Fruit fly (Drosophila melanogaster) whole organism, embryonic: ENCODE measurements around the gene CG7943.

Source experiments
- Adf1 ChIP-seq: fragments of 200-800 bp; sonication (Bioruptor generic); IDR thresholded peaks from 2 replicates; pipeline ENCODE4 v1.3.6; 2022; ENCODE audit warnings: missing biosample characterization, missing genetic modification characterization
- Bgb ChIP-seq: fragments of 200-800 bp; sonication (Bioruptor generic); IDR thresholded peaks from 2 replicates; pipeline ENCODE4 v1.3.6; 2022; ENCODE audit warnings: missing biosample characterization, missing genetic modification characterization; ENCODE audit not compliant: partially characterized antibody
- CG10462 ChIP-seq: fragments of 200-800 bp; sonication (Bioruptor generic); optimal IDR thresholded peaks from 2 replicates; lab custom pipeline; 2016; ENCODE audit warnings: missing biosample characterization, missing genetic modification characterization
- CG10565 ChIP-seq: fragments of 200-800 bp; sonication (Bioruptor generic); optimal IDR thresholded peaks from 3 replicates; lab custom pipeline; 2016; ENCODE audit warnings: missing biosample characterization, mild to moderate bottlenecking, missing genetic modification characterization
- CG12071 ChIP-seq: fragments of 200-800 bp; sonication (Bioruptor generic); optimal IDR thresholded peaks from 3 replicates; lab custom pipeline; 2018; ENCODE audit warnings: missing biosample characterization, mild to moderate bottlenecking, missing genetic modification characterization
- CG12104 ChIP-seq: fragments of 200-800 bp; sonication (Bioruptor generic); optimal IDR thresholded peaks from 3 replicates; lab custom pipeline; 2016; ENCODE audit warnings: missing biosample characterization, missing genetic modification characterization
- CG15479 ChIP-seq: fragments of 200-800 bp; sonication (Bioruptor generic); optimal IDR thresholded peaks from 3 replicates; lab custom pipeline; 2019; ENCODE audit warnings: missing biosample characterization, mild to moderate bottlenecking, missing genetic modification characterization, moderate library complexity
- CG15696 ChIP-seq: fragments of 200-800 bp; sonication (Bioruptor generic); optimal IDR thresholded peaks from 2 replicates; lab custom pipeline; 2019; ENCODE audit warnings: missing biosample characterization, mild to moderate bottlenecking, missing genetic modification characterization, moderate library complexity
- CG1647 ChIP-seq: fragments of 200-800 bp; sonication (Bioruptor generic); optimal IDR thresholded peaks from 3 replicates; lab custom pipeline; 2016; ENCODE audit warnings: missing biosample characterization, missing genetic modification characterization
- CG2678 ChIP-seq: fragments of 200-800 bp; sonication (Bioruptor generic); optimal IDR thresholded peaks from 3 replicates; lab custom pipeline; 2019; ENCODE audit warnings: missing biosample characterization, mild to moderate bottlenecking, missing genetic modification characterization, moderate library complexity
- CG2875 ChIP-seq: fragments of 200-800 bp; sonication (Bioruptor generic); optimal IDR thresholded peaks from 2 replicates; lab custom pipeline; 2017; ENCODE audit warnings: missing biosample characterization, mild to moderate bottlenecking, missing genetic modification characterization, missing genetic modification reagents
- CG30403 ChIP-seq: fragments of 200-800 bp; sonication (Bioruptor generic); optimal IDR thresholded peaks from 3 replicates; lab custom pipeline; 2016; ENCODE audit warnings: missing biosample characterization, missing genetic modification characterization
- CG43689 ChIP-seq: fragments of 200-800 bp; sonication (Bioruptor generic); IDR thresholded peaks from 2 replicates; pipeline ENCODE4 v1.3.6; 2022; ENCODE audit warnings: missing biosample characterization, missing genetic modification characterization
- CG4730 ChIP-seq: fragments of 200-800 bp; sonication (Bioruptor generic); IDR thresholded peaks from 2 replicates; pipeline ENCODE4 v1.3.6; 2022; ENCODE audit warnings: missing biosample characterization, missing genetic modification characterization
- CG6654 ChIP-seq: fragments of 200-800 bp; sonication (Bioruptor generic); optimal IDR thresholded peaks from 2 replicates; lab custom pipeline; 2017; ENCODE audit warnings: missing biosample characterization, mild to moderate bottlenecking, missing genetic modification characterization
- CG6683 ChIP-seq: fragments of 200-800 bp; sonication (Bioruptor generic); optimal IDR thresholded peaks from 2 replicates; lab custom pipeline; 2017; ENCODE audit warnings: missing biosample characterization, mild to moderate bottlenecking, missing genetic modification characterization, missing genetic modification reagents
- CG8924 ChIP-seq: fragments of 200-800 bp; optimal IDR thresholded peaks from 3 replicates; lab custom pipeline; 2019; ENCODE audit warnings: missing biosample characterization, mild to moderate bottlenecking, missing genetic modification characterization, moderate library complexity
- CrebB ChIP-seq: fragments of 200-800 bp; sonication (Bioruptor generic); optimal IDR thresholded peaks from 3 replicates; lab custom pipeline; 2018; ENCODE audit warnings: missing biosample characterization, mild to moderate bottlenecking, missing genetic modification characterization
- Doc2 ChIP-seq: fragments of 200-800 bp; sonication (Bioruptor generic); IDR thresholded peaks from 2 replicates; pipeline ENCODE4 v1.3.6; 2022; ENCODE audit warnings: missing biosample characterization, missing genetic modification characterization
- Drgx ChIP-seq: fragments of 200-800 bp; sonication (Bioruptor generic); IDR thresholded peaks from 2 replicates; pipeline ENCODE4 v1.3.6; 2022; ENCODE audit warnings: missing biosample characterization, missing genetic modification characterization
- HLH3B ChIP-seq: fragments of 200-800 bp; sonication (Bioruptor generic); IDR thresholded peaks from 2 replicates; pipeline ENCODE4 v1.3.6; 2022; ENCODE audit warnings: missing biosample characterization, missing genetic modification characterization
- Hr78 ChIP-seq, 2 experiments: fragments of 200-800 bp in 1 of 2; fragments of >200 bp in 1 of 2; sonication (Bioruptor generic) in 1 of 2; optimal IDR thresholded peaks; 2 replicates each; lab custom pipeline; 2017 to 2019; ENCODE audit warnings: missing biosample characterization in 2 of 2, missing genetic modification characterization in 2 of 2, mild to moderate bottlenecking in 1 of 2, moderate library complexity in 1 of 2
- Lpt ChIP-seq: fragments of >200 bp; optimal IDR thresholded peaks from 2 replicates; lab custom pipeline; 2018; ENCODE audit warnings: missing biosample characterization, missing genetic modification characterization
- Mrtf ChIP-seq: fragments of 200-800 bp; sonication (Bioruptor generic); IDR thresholded peaks from 3 replicates; pipeline ENCODE4 v1.3.6; 2022; ENCODE audit warnings: missing biosample characterization, missing genetic modification characterization
- NFAT ChIP-seq: fragments of 200-800 bp; sonication (Bioruptor generic); IDR thresholded peaks from 2 replicates; pipeline ENCODE4 v1.3.6; 2022; ENCODE audit warnings: missing biosample characterization, missing genetic modification characterization
- Nf-YC ChIP-seq: fragments of 200-800 bp; optimal IDR thresholded peaks from 3 replicates; lab custom pipeline; 2019; ENCODE audit warnings: missing biosample characterization, mild to moderate bottlenecking, missing genetic modification characterization, moderate library complexity
- Spps ChIP-seq: fragments of 200-800 bp; sonication (Bioruptor generic); optimal IDR thresholded peaks from 2 replicates; lab custom pipeline; 2018; ENCODE audit warnings: missing biosample characterization, mild to moderate bottlenecking, missing genetic modification characterization
- Xrp1 ChIP-seq: fragments of 200-800 bp; sonication (Bioruptor generic); IDR thresholded peaks from 2 replicates; pipeline ENCODE4 v1.3.6; 2022; ENCODE audit warnings: missing biosample characterization, missing genetic modification characterization
- ase ChIP-seq: fragments of 200-800 bp; sonication (Bioruptor generic); IDR thresholded peaks from 3 replicates; pipeline ENCODE4 v1.3.6; 2022; ENCODE audit warnings: missing biosample characterization, missing genetic modification characterization
- ash1 ChIP-seq: fragments of 200-800 bp; sonication (Bioruptor generic); optimal IDR thresholded peaks from 2 replicates; lab custom pipeline; 2018; ENCODE audit warnings: missing biosample characterization, mild to moderate bottlenecking, missing genetic modification characterization
- az2 ChIP-seq: fragments of 200-800 bp; sonication (Bioruptor generic); optimal IDR thresholded peaks from 3 replicates; lab custom pipeline; 2016; ENCODE audit warnings: missing biosample characterization, missing genetic modification characterization
- bsh ChIP-seq, 2 experiments: fragments of 200-800 bp; sonication (Bioruptor generic); optimal IDR thresholded peaks; 2 replicates each; lab custom pipeline; 2017 to 2018; ENCODE audit warnings: mild to moderate bottlenecking in 2 of 2, missing biosample characterization in 2 of 2, missing genetic modification characterization in 2 of 2, moderate library complexity in 1 of 2
- caup ChIP-seq: fragments of 200-800 bp; sonication (Bioruptor generic); optimal IDR thresholded peaks from 3 replicates; lab custom pipeline; 2017; ENCODE audit warnings: missing biosample characterization, mild to moderate bottlenecking, missing genetic modification characterization, moderate library complexity; ENCODE audit not compliant: severe bottlenecking
- chn ChIP-seq: fragments of 200-800 bp; sonication (Bioruptor generic); optimal IDR thresholded peaks from 2 replicates; lab custom pipeline; 2016; ENCODE audit warnings: missing biosample characterization, missing genetic modification characterization
- danr ChIP-seq: fragments of 200-800 bp; sonication (Bioruptor generic); IDR thresholded peaks from 2 replicates; pipeline ENCODE4 v1.3.6; 2022; ENCODE audit warnings: missing biosample characterization, missing genetic modification characterization
- dm ChIP-seq: fragments of 200-800 bp; sonication (Bioruptor generic); optimal IDR thresholded peaks from 3 replicates; lab custom pipeline; 2016; ENCODE audit warnings: missing biosample characterization, missing genetic modification characterization
- emc ChIP-seq: fragments of 200-800 bp; sonication (Bioruptor generic); optimal IDR thresholded peaks from 2 replicates; lab custom pipeline; 2016; ENCODE audit warnings: missing biosample characterization, missing genetic modification characterization
- ind ChIP-seq: fragments of 200-800 bp; sonication (Bioruptor generic); optimal IDR thresholded peaks from 3 replicates; lab custom pipeline; 2016; ENCODE audit warnings: missing biosample characterization, missing genetic modification characterization
- jumu ChIP-seq: fragments of 200-800 bp; sonication (Bioruptor generic); optimal IDR thresholded peaks from 3 replicates; lab custom pipeline; 2016; ENCODE audit warnings: missing biosample characterization, missing genetic modification characterization
- kni ChIP-seq: fragments of 200-800 bp; sonication (Bioruptor generic); optimal IDR thresholded peaks from 3 replicates; lab custom pipeline; 2017; ENCODE audit warnings: mild to moderate bottlenecking, missing biosample characterization, missing genetic modification reagents, missing genetic modification characterization
- mam ChIP-seq: fragments of 200-800 bp; sonication (Bioruptor generic); optimal IDR thresholded peaks from 3 replicates; lab custom pipeline; 2016; ENCODE audit warnings: missing biosample characterization, missing genetic modification characterization
- nom ChIP-seq: fragments of 200-800 bp; sonication (Bioruptor generic); optimal IDR thresholded peaks from 2 replicates; lab custom pipeline; 2017; ENCODE audit warnings: missing biosample characterization, missing genetic modification characterization, mild to moderate bottlenecking, moderate library complexity, missing genetic modification reagents
- onecut ChIP-seq: fragments of 200-800 bp; sonication (Bioruptor generic); IDR thresholded peaks from 2 replicates; pipeline ENCODE4 v1.3.6; 2022; ENCODE audit warnings: missing biosample characterization, missing genetic modification characterization
- pros ChIP-seq: fragments of 200-800 bp; sonication (Bioruptor generic); optimal IDR thresholded peaks from 3 replicates; lab custom pipeline; 2019; ENCODE audit warnings: missing biosample characterization, mild to moderate bottlenecking, missing genetic modification characterization, moderate library complexity
- salm ChIP-seq: fragments of 200-800 bp; sonication (Bioruptor generic); optimal IDR thresholded peaks from 2 replicates; lab custom pipeline; 2018; ENCODE audit warnings: missing biosample characterization, mild to moderate bottlenecking, missing genetic modification characterization
- sens ChIP-seq: fragments of 200-800 bp; sonication (Bioruptor generic); peaks from one replicate; lab custom pipeline; 2016; ENCODE audit warnings: missing biosample characterization, missing genetic modification characterization
- sna ChIP-seq: fragments of 200-800 bp; sonication (Bioruptor generic); IDR thresholded peaks from 2 replicates; pipeline ENCODE4 v1.3.6; 2022; ENCODE audit warnings: missing biosample characterization, missing genetic modification characterization; ENCODE audit not compliant: partially characterized antibody
- tx ChIP-seq: fragments of 200-800 bp; sonication (Bioruptor generic); optimal IDR thresholded peaks from 2 replicates; lab custom pipeline; 2016; ENCODE audit warnings: missing biosample characterization, missing genetic modification characterization
- wor ChIP-seq: fragments of 200-800 bp; sonication (Bioruptor generic); IDR thresholded peaks from 2 replicates; pipeline ENCODE4 v1.3.6; 2022; ENCODE audit warnings: missing biosample characterization, missing genetic modification characterization
- z ChIP-seq: fragments of 200-800 bp; sonication (Bioruptor generic); IDR thresholded peaks from 3 replicates; pipeline ENCODE4 v1.3.6; 2022; ENCODE audit warnings: missing biosample characterization, missing genetic modification characterization
- zfh2 ChIP-seq: fragments of 200-800 bp; sonication (Bioruptor generic); optimal IDR thresholded peaks from 2 replicates; lab custom pipeline; 2016; ENCODE audit warnings: missing biosample characterization, missing genetic modification characterization

The CG7943 gene

dm6 chr3R:30055915-30056544 is 9.8 kb downstream of the CG7943 start, which contains the start of the genes Rpp14b and spn-A:
Rpp14b (plus strand) TSS chr3R:30055957.
spn-A (minus strand) TSS chr3R:30056037.
- TF ChIP-seq CG10565 (GFP tag; lab: Kevin White, UChicago) (no peak), CG43689 (GFP tag; lab: Robert Waterston, UW) (no peak), CG15696 (tag; lab: Kevin White, UChicago) (peak; percentile 15), bsh (GFP tag; optimal IDR thresholded peaks at IDR 0.05; lab: Kevin White, UChicago) (no peak), chn (no peak), z (GFP tag; lab: Robert Waterston, UW) (no peak), kni (no peak), Lpt (GFP tag; lab: Kevin White, UChicago) (no peak), CG12071 (GFP tag; lab: Kevin White, UChicago) (no peak), CG6654 (GFP tag; lab: Kevin White, UChicago) (no peak), ash1 (no peak), Bgb (GFP tag; lab: Robert Waterston, UW) (0 out of 2 replicates have a peak, but pooled peaks have one; percentile 13), CrebB (no peak), mam (peak; percentile 17), Hr78 (GFP tag; optimal IDR thresholded peaks at IDR 0.05; lab: Kevin White, UChicago) (no peak), Nf-YC (tag; lab: Kevin White, UChicago) (no peak), ase (GFP tag; lab: Robert Waterston, UW) (0 out of 3 replicates have a peak, but pooled peaks have one; percentile 16), NFAT (0 out of 2 replicates have a peak, but pooled peaks have one; percentile 11), jumu (GFP tag; lab: Kevin White, UChicago) (no peak), Xrp1 (0 out of 2 replicates have a peak, but pooled peaks have one; percentile 36), CG6683 (no peak), sens (GFP tag; lab: Kevin White, UChicago) (no peak), CG10462 (GFP tag; lab: Kevin White, UChicago) (no peak), danr (GFP tag; lab: Robert Waterston, UW) (no peak), HLH3B (GFP tag; lab: Robert Waterston, UW) (no peak), CG15479 (GFP tag; lab: Kevin White, UChicago) (peak; percentile 81), Doc2 (no peak), wor (GFP tag; lab: Robert Waterston, UW) (no peak), onecut (no peak), tx (GFP tag; lab: Kevin White, UChicago) (no peak), CG2678 (tag; lab: Kevin White, UChicago) (peak; percentile 13), zfh2 (GFP tag; lab: Kevin White, UChicago) (peak; percentile 35), caup (GFP tag; lab: Kevin White, UChicago) (no peak), CG12104 (GFP tag; lab: Kevin White, UChicago) (no peak), nom (no peak), salm (no peak), Drgx (GFP tag; lab: Robert Waterston, UW) (0 out of 2 replicates have a peak, but pooled peaks have one; percentile 25), Mrtf (GFP tag; lab: Robert Waterston, UW) (no peak), sna (GFP tag; lab: Robert Waterston, UW) (no peak), emc (GFP tag; lab: Kevin White, UChicago) (no peak), CG4730 (no peak), ind (peak; percentile 11), az2 (GFP tag; lab: Kevin White, UChicago) (no peak), CG1647 (GFP tag; lab: Kevin White, UChicago) (no peak), CG2875 (GFP tag; lab: Kevin White, UChicago) (no peak), CG30403 (GFP tag; lab: Kevin White, UChicago) (no peak), Spps (tag; lab: Kevin White, UChicago) (no peak), Adf1 (GFP tag; lab: Robert Waterston, UW) (no peak), CG8924 (tag; lab: Kevin White, UChicago) (no peak), dm (no peak), pros (GFP tag; lab: Kevin White, UChicago) (no peak)
